Fruit fly (Drosophila melanogaster) whole organism, adult: ENCODE measurements around the gene CG31068.

Experiments used
- CG11617 ChIP-seq: fragments of 200-800 bp; sonication (Bioruptor generic); optimal IDR thresholded peaks from 2 replicates; lab custom pipeline; 2017; ENCODE audit warnings: mild to moderate bottlenecking, missing biosample characterization, missing genetic modification reagents, missing genetic modification characterization
- CG12768 ChIP-seq: fragments of 200-800 bp; sonication (Bioruptor generic); optimal IDR thresholded peaks from 2 replicates; lab custom pipeline; 2017; ENCODE audit warnings: missing biosample characterization, missing genetic modification characterization, mild to moderate bottlenecking, moderate library complexity, missing genetic modification reagents
- CG14711 ChIP-seq: fragments of 200-800 bp; sonication (Bioruptor generic); optimal IDR thresholded peaks from 2 replicates; lab custom pipeline; 2018; ENCODE audit warnings: missing biosample characterization, mild to moderate bottlenecking, missing genetic modification characterization, moderate library complexity
- CG1620 ChIP-seq: fragments of 200-800 bp; sonication (Bioruptor generic); optimal IDR thresholded peaks from 2 replicates; lab custom pipeline; 2016; ENCODE audit warnings: missing biosample characterization, missing genetic modification characterization
- CG33017 ChIP-seq: fragments of 200-800 bp; sonication (Bioruptor generic); optimal IDR thresholded peaks from 2 replicates; lab custom pipeline; 2018; ENCODE audit warnings: missing biosample characterization, mild to moderate bottlenecking, missing genetic modification characterization, moderate library complexity
- CG5204 ChIP-seq: fragments of 200-800 bp; sonication (Bioruptor generic); optimal IDR thresholded peaks from 2 replicates; lab custom pipeline; 2016; ENCODE audit warnings: missing biosample characterization, missing genetic modification characterization
- CG7045 ChIP-seq: fragments of 200-800 bp; sonication (Bioruptor generic); optimal IDR thresholded peaks from 2 replicates; lab custom pipeline; 2017; ENCODE audit warnings: missing biosample characterization, mild to moderate bottlenecking, missing genetic modification characterization
- CG7101 ChIP-seq: fragments of 200-800 bp; sonication (Bioruptor generic); optimal IDR thresholded peaks from 2 replicates; lab custom pipeline; 2018; ENCODE audit warnings: missing biosample characterization, mild to moderate bottlenecking, missing genetic modification characterization, moderate library complexity
- Clk ChIP-seq: fragments of 200-800 bp; sonication (Bioruptor generic); optimal IDR thresholded peaks from 2 replicates; lab custom pipeline; 2017; ENCODE audit warnings: missing biosample characterization, missing genetic modification characterization
- Crg-1 ChIP-seq: fragments of 200-800 bp; sonication (Bioruptor generic); optimal IDR thresholded peaks from 2 replicates; lab custom pipeline; 2016; ENCODE audit warnings: missing biosample characterization, missing genetic modification characterization
- Hr96 ChIP-seq: fragments of 200-800 bp; sonication (Bioruptor generic); optimal IDR thresholded peaks from 2 replicates; lab custom pipeline; 2016; ENCODE audit warnings: missing biosample characterization, missing genetic modification characterization
- Mnt ChIP-seq: fragments of 200-800 bp; sonication (Bioruptor generic); optimal IDR thresholded peaks from 2 replicates; lab custom pipeline; 2016; ENCODE audit warnings: missing biosample characterization, mild to moderate bottlenecking, missing genetic modification characterization
- bab1 ChIP-seq: fragments of 200-800 bp; sonication (Bioruptor generic); optimal IDR thresholded peaks from 3 replicates; lab custom pipeline; 2019; ENCODE audit warnings: missing biosample characterization, mild to moderate bottlenecking, missing genetic modification characterization, moderate library complexity
- cic ChIP-seq: fragments of 200-800 bp; sonication (Bioruptor generic); optimal IDR thresholded peaks from 2 replicates; lab custom pipeline; 2017; ENCODE audit warnings: missing biosample characterization, mild to moderate bottlenecking, missing genetic modification characterization, moderate library complexity
- cnc ChIP-seq, 2 experiments: fragments of >200 bp; optimal IDR thresholded peaks; 2 replicates each; lab custom pipeline; 2017
- kay ChIP-seq: fragments of 200-800 bp; sonication (Bioruptor generic); peaks from one replicate; lab custom pipeline; 2016; ENCODE audit warnings: missing biosample characterization, missing genetic modification characterization, borderline replicate concordance
- ovo ChIP-seq: fragments of 200-800 bp; sonication (Bioruptor generic); optimal IDR thresholded peaks from 2 replicates; lab custom pipeline; 2016; ENCODE audit warnings: missing biosample characterization, missing genetic modification characterization
- pad ChIP-seq: fragments of 200-800 bp; sonication (Bioruptor generic); optimal IDR thresholded peaks from 3 replicates; lab custom pipeline; 2017; ENCODE audit warnings: missing biosample characterization, missing genetic modification characterization, mild to moderate bottlenecking, moderate library complexity, missing genetic modification reagents
- tj ChIP-seq: fragments of 200-800 bp; sonication (Bioruptor generic); optimal IDR thresholded peaks from 3 replicates; lab custom pipeline; 2017; ENCODE audit warnings: missing biosample characterization, mild to moderate bottlenecking, missing genetic modification characterization, moderate library complexity
- toe ChIP-seq: fragments of 200-800 bp; sonication (Bioruptor generic); optimal IDR thresholded peaks from 2 replicates; lab custom pipeline; 2016; ENCODE audit warnings: missing biosample characterization, missing genetic modification characterization

Gene CG31068

dm6 chr3R:27198883-27199780 lies 34.4 kb upstream of the CG31068 start:
- TF ChIP-seq toe (GFP tag; lab: Kevin White, UChicago), result no peak
- TF ChIP-seq kay, result no peak
- TF ChIP-seq CG7101 (tag; lab: Kevin White, UChicago), result no peak

dm6 chr3R:27201538-27202281 lies 31.8 kb upstream of the CG31068 start:
- TF ChIP-seq Crg-1 (GFP tag; lab: Kevin White, UChicago) (no peak), tj (GFP tag; lab: Kevin White, UChicago) (no peak), Clk (GFP tag; lab: Kevin White, UChicago) (no peak), Hr96 (GFP tag; lab: Kevin White, UChicago) (no peak), CG33017 (tag; lab: Kevin White, UChicago) (no peak), CG5204 (GFP tag; lab: Kevin White, UChicago) (no peak), cnc (optimal IDR thresholded peaks at IDR 0.05; lab: Kevin White, UChicago) (no peak), CG1620 (GFP tag; lab: Kevin White, UChicago) (no peak), ovo (GFP tag; lab: Kevin White, UChicago) (no peak)

- TF ChIP-seq cic (GFP tag; lab: Kevin White, UChicago), result no peak
- TF ChIP-seq CG7045 (GFP tag; lab: Kevin White, UChicago), result no peak
- TF ChIP-seq ovo (GFP tag; lab: Kevin White, UChicago), result no peak
- no peak for TF ChIP-seq CG1620 (GFP tag; lab: Kevin White, UChicago)
Measured at dm6 chr3R:27202330-27202729, 31.2 kb upstream of the CG31068 start.

dm6 chr3R:27203856-27204255 lies 29.6 kb upstream of the CG31068 start:
- TF ChIP-seq CG11617 (GFP tag; lab: Kevin White, UChicago), result no peak
- TF ChIP-seq CG12768 (GFP tag; lab: Kevin White, UChicago), result no peak
- no peak for TF ChIP-seq Clk (GFP tag; lab: Kevin White, UChicago)
- TF ChIP-seq cnc (optimal IDR thresholded peaks at IDR 0.05; lab: Kevin White, UChicago), result no peak
- TF ChIP-seq bab1, result no peak
- no peak for TF ChIP-seq Hr96 (GFP tag; lab: Kevin White, UChicago)
- no peak for TF ChIP-seq Mnt (GFP tag; lab: Kevin White, UChicago)
- no peak for TF ChIP-seq pad
- no peak for TF ChIP-seq CG14711 (tag; lab: Kevin White, UChicago)
- no peak for TF ChIP-seq toe (GFP tag; lab: Kevin White, UChicago)

dm6 chr3R:27204694-27205414 lies 28.6 kb upstream of the CG31068 start:
- TF ChIP-seq cnc (optimal IDR thresholded peaks at IDR 0.05; lab: Kevin White, UChicago) (no peak), CG1620 (GFP tag; lab: Kevin White, UChicago) (no peak), Hr96 (GFP tag; lab: Kevin White, UChicago) (no peak), bab1 (no peak), CG5204 (GFP tag; lab: Kevin White, UChicago) (no peak), pad (no peak), tj (GFP tag; lab: Kevin White, UChicago) (no peak), CG12768 (GFP tag; lab: Kevin White, UChicago) (no peak), Mnt (GFP tag; lab: Kevin White, UChicago) (no peak), CG14711 (tag; lab: Kevin White, UChicago) (no peak), Clk (GFP tag; lab: Kevin White, UChicago) (no peak), kay (no peak), Crg-1 (GFP tag; lab: Kevin White, UChicago) (no peak), cic (GFP tag; lab: Kevin White, UChicago) (no peak), CG11617 (GFP tag; lab: Kevin White, UChicago) (no peak), CG33017 (tag; lab: Kevin White, UChicago) (no peak), toe (GFP tag; lab: Kevin White, UChicago) (no peak), CG7101 (tag; lab: Kevin White, UChicago) (no peak), ovo (GFP tag; lab: Kevin White, UChicago) (no peak)

- TF ChIP-seq CG14711 (tag; lab: Kevin White, UChicago), result no peak
- TF ChIP-seq ovo (GFP tag; lab: Kevin White, UChicago), result no peak
- TF ChIP-seq CG11617 (GFP tag; lab: Kevin White, UChicago), result no peak
- TF ChIP-seq pad, result no peak
Measured at dm6 chr3R:27208724-27209343, 24.7 kb upstream of the CG31068 start.
